Worm (Caenorhabditis elegans) whole organism, late embryonic: ENCODE data around the gene hnd-1.

Experiments
- C38D4.7 ChIP-seq: fragments of 200-800 bp; sonication (Bioruptor generic); optimal IDR thresholded peaks from 2 replicates; lab custom pipeline; 2018; ENCODE audit warnings: mild to moderate bottlenecking, missing genetic modification characterization, moderate library complexity, missing compliant biosample characterization
- K02D7.2 ChIP-seq: sonication (generic microtip); optimal IDR thresholded peaks from 2 replicates; lab custom pipeline; 2017; ENCODE audit warnings: mild to moderate bottlenecking, missing genetic modification characterization, missing compliant biosample characterization
- K09A11.1 ChIP-seq: sonication (generic microtip); optimal IDR thresholded peaks from 2 replicates; lab custom pipeline; 2017; ENCODE audit warnings: antibody characterized with exemption, mild to moderate bottlenecking, missing genetic modification characterization, missing compliant biosample characterization; ENCODE audit not compliant: insufficient read depth
- Y22D7AL.16 ChIP-seq: sonication (generic microtip); optimal IDR thresholded peaks from 2 replicates; lab custom pipeline; 2016; ENCODE audit warnings: missing genetic modification characterization, missing compliant biosample characterization
- ahr-1 ChIP-seq: sonication (generic microtip); optimal IDR thresholded peaks from 2 replicates; lab custom pipeline; 2016; ENCODE audit warnings: missing genetic modification characterization, missing compliant biosample characterization
- ama-1 ChIP-seq: fragments of 150-350 bp; optimal IDR thresholded peaks from 2 replicates; lab custom pipeline; 2014
- ceh-14 ChIP-seq: sonication (generic microtip); optimal IDR thresholded peaks from 2 replicates; lab custom pipeline; 2016; ENCODE audit warnings: missing genotype, missing genetic modification characterization, missing compliant biosample characterization
- ceh-31 ChIP-seq: sonication (generic microtip); optimal IDR thresholded peaks from 2 replicates; lab custom pipeline; 2016; ENCODE audit warnings: missing genetic modification characterization, missing compliant biosample characterization
- ceh-34 ChIP-seq: sonication (generic microtip); optimal IDR thresholded peaks from 2 replicates; lab custom pipeline; 2016; ENCODE audit warnings: mild to moderate bottlenecking, missing genetic modification characterization, missing compliant biosample characterization
- ceh-48 ChIP-seq: sonication (generic microtip); optimal IDR thresholded peaks from 2 replicates; lab custom pipeline; 2016; ENCODE audit warnings: missing genetic modification characterization, inconsistent platforms, missing compliant biosample characterization
- ceh-6 ChIP-seq: fragments of 200-800 bp; sonication (Bioruptor generic); optimal IDR thresholded peaks from 2 replicates; lab custom pipeline; 2018; ENCODE audit warnings: mild to moderate bottlenecking, missing genetic modification characterization, missing compliant biosample characterization
- che-1 ChIP-seq: sonication (generic microtip); optimal IDR thresholded peaks from 2 replicates; lab custom pipeline; 2016; ENCODE audit warnings: mild to moderate bottlenecking, missing genetic modification characterization, missing compliant biosample characterization
- dmd-4 ChIP-seq: sonication (generic microtip); optimal IDR thresholded peaks from 2 replicates; lab custom pipeline; 2016; ENCODE audit warnings: borderline replicate concordance, missing genetic modification characterization, missing compliant biosample characterization
- eyg-1 ChIP-seq: sonication (generic microtip); optimal IDR thresholded peaks from 2 replicates; lab custom pipeline; 2016; ENCODE audit warnings: missing genotype, missing genetic modification characterization, missing compliant biosample characterization
- hlh-30 ChIP-seq: sonication (generic microtip); optimal IDR thresholded peaks from 2 replicates; lab custom pipeline; 2017; ENCODE audit warnings: antibody characterized with exemption, missing genetic modification characterization, missing compliant biosample characterization; ENCODE audit not compliant: insufficient read depth
- hlh-6 ChIP-seq: sonication (generic microtip); optimal IDR thresholded peaks from 2 replicates; lab custom pipeline; 2016; ENCODE audit warnings: missing genotype, missing genetic modification characterization, missing compliant biosample characterization
- hlh-8 ChIP-seq: sonication (generic microtip); optimal IDR thresholded peaks from 2 replicates; lab custom pipeline; 2016; ENCODE audit warnings: missing genotype, missing genetic modification characterization, missing compliant biosample characterization
- lin-11 ChIP-seq: fragments of 200-800 bp; sonication (Bioruptor generic); optimal IDR thresholded peaks from 2 replicates; lab custom pipeline; 2018; ENCODE audit warnings: mild to moderate bottlenecking, missing genetic modification characterization, missing compliant biosample characterization
- madf-2 ChIP-seq: sonication (generic microtip); optimal IDR thresholded peaks from 2 replicates; lab custom pipeline; 2017; ENCODE audit warnings: missing genetic modification characterization, missing compliant biosample characterization
- nfya-1 ChIP-seq: sonication (generic microtip); optimal IDR thresholded peaks from 2 replicates; lab custom pipeline; 2017; ENCODE audit warnings: missing genetic modification characterization, mild to moderate bottlenecking, missing compliant biosample characterization, antibody characterized with exemption, moderate library complexity
- pqm-1 ChIP-seq: sonication (generic microtip); optimal IDR thresholded peaks from 2 replicates; lab custom pipeline; 2016; ENCODE audit warnings: missing genetic modification characterization, missing compliant biosample characterization
- rnt-1 ChIP-seq: sonication (generic microtip); optimal IDR thresholded peaks from 2 replicates; lab custom pipeline; 2016; ENCODE audit warnings: missing genetic modification characterization, missing compliant biosample characterization
- sox-2 ChIP-seq: fragments of 200-800 bp; sonication (Bioruptor generic); IDR thresholded peaks from 2 replicates; pipeline ENCODE4 v1.3.6; 2022; ENCODE audit warnings: missing genetic modification reagents, missing genetic modification characterization, missing compliant biosample characterization
- tbx-7 ChIP-seq: sonication (generic microtip); optimal IDR thresholded peaks from 2 replicates; lab custom pipeline; 2016; ENCODE audit warnings: missing genotype, missing genetic modification characterization, missing compliant biosample characterization
- ttx-3 ChIP-seq: sonication (generic microtip); optimal IDR thresholded peaks from 2 replicates; lab custom pipeline; 2016; ENCODE audit warnings: missing genetic modification reagents, missing genetic modification characterization, missing compliant biosample characterization
- unc-42 ChIP-seq: sonication (generic microtip); optimal IDR thresholded peaks from 2 replicates; lab custom pipeline; 2016; ENCODE audit warnings: missing genotype, missing genetic modification characterization, missing compliant biosample characterization
- unc-55 ChIP-seq: sonication (generic microtip); optimal IDR thresholded peaks from 2 replicates; lab custom pipeline; 2017; ENCODE audit warnings: missing biosample characterization, missing genetic modification reagents, missing genetic modification characterization
- unc-86 ChIP-seq: sonication (generic microtip); optimal IDR thresholded peaks from 2 replicates; lab custom pipeline; 2016; ENCODE audit warnings: missing genetic modification characterization, missing compliant biosample characterization
- zip-5 ChIP-seq: sonication (generic microtip); optimal IDR thresholded peaks from 2 replicates; lab custom pipeline; 2016; ENCODE audit warnings: missing genetic modification characterization, missing compliant biosample characterization

hnd-1 gene

DNA sequence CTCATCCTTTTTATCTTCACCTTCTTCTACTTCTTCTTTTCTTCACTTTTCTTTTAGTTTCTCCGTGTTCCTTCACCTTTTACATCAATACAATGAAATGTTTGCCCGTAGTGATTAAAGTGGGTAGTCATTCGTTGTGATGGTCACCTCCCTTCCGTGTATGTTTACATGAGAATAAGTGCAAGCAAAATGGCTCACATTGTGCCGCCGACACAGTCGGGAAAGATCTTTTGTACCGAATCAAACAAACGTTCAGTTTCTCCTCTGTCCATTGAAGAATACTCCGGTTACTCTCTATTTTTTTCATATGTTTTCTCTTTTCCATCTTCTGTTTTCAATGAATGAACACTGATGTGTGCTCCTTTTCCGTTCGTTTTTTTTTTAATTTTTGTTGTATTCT lies 20.2 kb upstream of the hnd-1 start:
- TF ChIP-seq ttx-3 (tag; lab: Kevin White, UChicago) (no peak), hlh-8 (no peak), hlh-30 (tag; lab: Kevin White, UChicago) (no peak), unc-55 (GFP tag; lab: Kevin White, UChicago) (no peak), lin-11 (tag; lab: Kevin White, UChicago) (no peak), ceh-48 (tag; lab: Kevin White, UChicago) (no peak), sox-2 (GFP tag; lab: Robert Waterston, UW) (no peak), ceh-14 (tag; lab: Kevin White, UChicago) (no peak), ahr-1 (tag; lab: Kevin White, UChicago) (no peak), unc-42 (no peak), K02D7.2 (tag; lab: Kevin White, UChicago) (no peak)

DNA sequence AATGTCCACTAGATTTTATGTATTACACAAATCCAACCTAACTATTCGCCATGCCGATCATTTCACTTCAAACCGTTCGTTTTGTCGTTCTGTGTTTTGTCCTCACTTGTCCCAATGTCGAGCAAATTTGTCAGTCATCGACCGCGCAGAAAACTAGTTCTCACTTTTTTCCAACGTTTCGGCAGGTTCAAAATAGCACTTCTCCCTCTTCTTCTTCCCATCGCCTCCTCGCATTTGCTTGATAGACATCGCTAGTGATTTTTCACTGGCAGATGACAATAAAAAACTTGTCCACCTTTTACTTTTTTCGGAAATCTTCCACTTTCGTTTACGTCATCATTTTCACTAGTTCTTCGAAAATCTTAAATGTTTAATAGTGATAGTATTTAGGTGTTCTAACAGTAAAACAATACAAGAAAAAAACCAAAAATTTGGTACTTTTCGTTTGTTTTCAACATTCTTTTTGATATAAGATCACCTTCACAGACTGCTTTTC lies 18.8 kb upstream of the hnd-1 start:
- TF ChIP-seq C38D4.7 (GFP tag; lab: Kevin White, UChicago), result no peak
- TF ChIP-seq, all 69 proteins: peak for 0

DNA sequence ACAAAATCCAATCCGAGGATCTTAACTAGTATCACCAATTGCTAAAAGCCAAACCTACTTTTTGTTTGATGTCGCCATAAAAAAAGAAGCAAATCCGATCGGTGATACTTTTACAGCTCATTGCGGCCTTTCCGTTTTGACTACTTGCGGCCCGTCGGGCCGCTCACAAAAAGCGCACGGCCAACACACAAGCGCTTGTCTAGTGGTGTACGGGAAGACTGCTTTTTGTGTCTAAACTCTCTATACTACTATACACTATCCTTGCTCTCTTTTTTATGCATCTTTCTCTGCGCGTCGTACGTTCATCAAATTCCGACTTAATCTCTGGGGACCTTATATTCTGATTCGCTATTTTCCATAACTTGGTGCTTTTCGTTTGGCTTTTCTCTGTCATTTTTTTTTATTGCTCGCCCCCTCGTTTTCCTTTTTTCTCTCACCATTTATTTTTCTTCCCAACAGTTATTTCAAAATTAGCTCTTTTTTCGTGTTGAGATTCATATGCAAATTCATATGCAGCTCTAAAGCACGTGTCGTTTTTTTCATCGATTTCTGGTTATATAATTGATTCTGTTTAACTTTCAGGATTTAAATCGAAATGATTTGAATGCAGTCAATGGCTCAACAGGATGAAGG lies 17.7 kb upstream of the hnd-1 start, which contains the start of gene noca-2:
TSS of gene noca-2 (plus strand) at position 583 of the 633 bp plus-strand sequence.
- TF ChIP-seq nfya-1, result peak; percentile 61
- peak; percentile 65 for TF ChIP-seq unc-42
- no peak for TF ChIP-seq ahr-1 (tag; lab: Kevin White, UChicago)
- no peak for TF ChIP-seq unc-86 (tag; lab: Kevin White, UChicago)
- peak; percentile 62 for TF ChIP-seq unc-55 (GFP tag; lab: Kevin White, UChicago)
- peak; percentile 24 for TF ChIP-seq ceh-31 (tag; lab: Kevin White, UChicago)
- peak; percentile 9 for TF ChIP-seq ceh-34

DNA sequence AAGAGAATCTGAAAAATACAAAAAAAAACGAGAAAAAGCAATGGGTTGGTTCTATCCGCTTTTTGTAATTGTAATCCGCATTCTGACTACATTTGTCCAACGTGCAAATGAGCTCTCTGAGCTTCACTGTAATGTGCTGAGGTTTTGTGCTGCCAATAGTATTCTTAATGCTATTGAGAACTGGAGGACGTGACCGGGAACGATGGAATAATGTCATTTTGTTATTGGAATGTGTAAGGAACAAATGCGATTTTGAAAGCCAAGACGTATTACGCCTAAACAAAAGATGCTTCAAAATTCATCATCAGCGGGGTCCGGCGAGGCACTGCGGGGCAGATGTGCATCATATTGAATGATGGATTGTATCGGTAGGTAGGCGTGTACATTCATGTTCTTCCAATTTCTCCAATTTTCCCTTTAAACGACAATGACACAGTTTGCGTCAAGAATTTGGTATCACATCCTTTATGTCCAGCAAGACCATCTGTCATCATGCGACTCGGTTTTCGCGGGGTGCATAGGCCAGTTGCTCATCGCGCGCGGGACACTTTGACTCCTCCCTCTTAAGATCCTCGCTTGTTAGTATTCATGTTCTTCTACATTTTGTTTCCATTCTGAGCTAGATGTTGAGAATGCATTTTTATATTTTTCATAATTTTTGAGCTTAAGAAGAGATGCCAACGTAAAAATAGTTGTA lies 11.2 kb upstream of the hnd-1 start:
- TF ChIP-seq unc-42, result peak; percentile 44
- TF ChIP-seq Y22D7AL.16 (tag; lab: Kevin White, UChicago), result no peak

DNA sequence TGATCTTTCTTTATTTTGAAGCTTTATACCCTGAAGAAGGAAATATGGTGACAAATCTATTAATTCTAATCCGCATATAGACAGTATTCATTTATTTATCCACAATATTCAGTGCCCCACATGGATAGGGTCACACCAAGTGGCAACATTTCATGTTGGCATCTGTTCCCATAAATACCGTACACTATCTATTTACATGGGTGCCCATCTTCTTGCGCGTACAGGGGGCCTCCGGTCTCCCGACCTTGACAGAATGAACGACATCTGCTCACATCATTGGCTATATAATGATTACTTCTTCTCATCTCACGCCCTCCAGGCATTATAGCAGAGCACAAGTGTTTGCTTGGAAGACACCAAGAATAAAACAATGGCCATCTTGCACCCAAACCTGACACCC lies 8.8 kb upstream of the hnd-1 start:
- peak; percentile 21 for TF ChIP-seq ceh-31 (tag; lab: Kevin White, UChicago)
- TF ChIP-seq tbx-7 (tag; lab: Kevin White, UChicago), result no peak
- no peak for TF ChIP-seq hlh-6 (tag; lab: Kevin White, UChicago)

DNA sequence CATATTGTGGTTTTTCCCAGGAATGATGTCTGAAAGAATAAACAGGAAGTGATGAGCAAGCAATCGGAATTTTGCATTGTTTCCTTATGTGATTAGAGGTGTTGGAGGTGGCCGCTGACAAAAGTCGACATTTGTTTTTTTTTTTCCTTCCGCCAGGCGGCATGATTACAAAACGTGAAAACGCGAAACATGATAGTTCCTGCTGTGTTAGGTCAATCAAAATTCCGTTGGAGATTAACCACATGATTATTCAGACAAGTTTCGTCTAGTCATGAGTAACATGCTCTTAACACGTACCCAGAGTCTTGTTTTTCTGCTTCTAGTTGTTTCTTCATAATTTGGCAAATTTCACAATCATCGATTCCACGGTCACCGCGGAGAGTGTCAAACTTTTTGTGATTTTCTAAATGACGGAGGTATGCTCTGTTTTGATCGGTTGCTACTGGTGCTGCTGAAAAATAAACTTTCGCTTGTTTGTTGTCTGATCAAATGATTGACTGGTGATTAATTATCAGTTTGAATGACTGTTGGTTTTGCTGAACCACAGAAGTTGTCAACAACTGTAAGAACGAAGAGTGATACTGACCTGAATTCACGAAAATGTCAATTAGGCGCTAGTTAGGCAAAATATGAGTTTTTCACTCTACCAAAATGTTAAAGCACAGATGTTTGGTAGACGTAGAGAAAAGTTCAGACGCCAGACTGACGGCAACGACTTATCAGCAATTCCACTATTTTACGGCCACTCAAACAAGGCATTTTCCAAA lies 5.0 kb upstream of the hnd-1 start:
- TF ChIP-seq ama-1, result no peak

DNA sequence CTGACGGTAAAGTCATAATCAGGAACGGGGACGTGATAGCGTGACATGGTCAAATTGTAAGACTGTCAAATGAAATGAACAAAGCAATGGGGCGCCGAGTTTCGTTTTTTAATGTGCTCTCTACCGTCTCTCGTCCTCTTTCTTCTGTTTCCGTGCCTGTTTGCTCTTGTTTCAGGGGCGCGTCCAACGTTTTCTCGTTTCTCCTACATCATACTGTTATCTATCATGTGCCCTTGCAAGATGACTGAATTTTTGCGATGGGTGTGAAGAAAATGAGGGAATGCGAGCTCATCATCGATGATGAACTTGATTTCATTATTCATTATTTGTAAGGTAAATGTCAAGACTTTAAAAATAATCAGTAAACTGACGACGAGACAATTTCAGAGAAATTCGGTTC lies 3.5 kb upstream of the hnd-1 start, which contains the start of gene T04F8.7:
TSS of gene T04F8.7 (minus strand) at position 130 of the 400 bp plus-strand sequence.
- TF ChIP-seq unc-86 (tag; lab: Kevin White, UChicago) (no peak), hlh-6 (tag; lab: Kevin White, UChicago) (no peak), nfya-1 (no peak), dmd-4 (tag; lab: Kevin White, UChicago) (no peak), che-1 (tag; lab: Kevin White, UChicago) (no peak), eyg-1 (tag; lab: Kevin White, UChicago) (no peak), ceh-6 (GFP tag; lab: Kevin White, UChicago) (no peak), zip-5 (no peak), rnt-1 (no peak), madf-2 (tag; lab: Kevin White, UChicago) (no peak), ceh-14 (tag; lab: Kevin White, UChicago) (no peak), ama-1 (no peak), ttx-3 (tag; lab: Kevin White, UChicago) (no peak), pqm-1 (tag; lab: Kevin White, UChicago) (no peak), K09A11.1 (no peak)
